Worm (Caenorhabditis elegans) whole organism, L3 larva: ENCODE results near the gene Y45G5AM.7.

Experiments used
- R02D3.7 ChIP-seq: fragments of 150-350 bp; optimal IDR thresholded peaks from 2 replicates; lab custom pipeline; 2014; ENCODE audit warnings: missing biosample characterization, missing genetic modification characterization
- elt-1 ChIP-seq: fragments of 150-350 bp; optimal IDR thresholded peaks from 2 replicates; lab custom pipeline; 2014; ENCODE audit warnings: missing biosample characterization, missing genetic modification characterization
- fos-1 ChIP-seq: fragments of 150-350 bp; optimal IDR thresholded peaks from 2 replicates; lab custom pipeline; 2014; ENCODE audit warnings: missing biosample characterization, missing genetic modification characterization
- nhr-12 ChIP-seq: fragments of 150-350 bp; optimal IDR thresholded peaks from 2 replicates; lab custom pipeline; 2014; ENCODE audit warnings: missing biosample characterization, missing genetic modification characterization
- nhr-77 ChIP-seq: fragments of 150-350 bp; optimal IDR thresholded peaks from 2 replicates; lab custom pipeline; 2014; ENCODE audit warnings: missing biosample characterization, missing genetic modification characterization
- unc-39 ChIP-seq: sonication (generic microtip); optimal IDR thresholded peaks from 4 replicates; lab custom pipeline; 2017; ENCODE audit warnings: missing biosample characterization, missing genetic modification characterization
- unc-62 ChIP-seq: fragments of 150-350 bp; sonication (generic microtip); optimal IDR thresholded peaks from 4 replicates; lab custom pipeline; 2014; ENCODE audit warnings: missing biosample characterization, missing genetic modification reagents, missing genetic modification characterization
- ztf-11 ChIP-seq: fragments of 150-350 bp; optimal IDR thresholded peaks from 2 replicates; lab custom pipeline; 2014; ENCODE audit warnings: missing biosample characterization, missing genetic modification characterization

DNA sequence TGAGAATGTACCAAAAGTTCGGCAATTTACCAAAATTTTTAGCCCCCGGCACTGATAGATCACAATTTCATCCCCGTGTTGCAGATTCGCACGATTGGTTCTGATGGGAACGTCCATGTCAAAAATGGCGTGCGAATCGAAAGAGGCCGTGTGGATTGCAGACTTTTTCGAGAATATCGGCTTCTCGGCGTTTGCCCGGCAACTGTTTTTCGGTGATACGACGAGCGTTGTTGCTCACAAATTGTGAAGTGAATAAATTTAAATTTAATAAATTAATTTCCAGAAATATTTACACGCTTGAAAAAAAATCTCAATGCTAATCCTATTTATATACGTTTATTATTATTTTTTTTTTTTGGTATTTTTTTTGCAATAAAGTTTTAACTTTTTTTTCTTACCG lies 19.6 kb upstream of the Y45G5AM.7 start:
- no peak for TF ChIP-seq unc-62 (GFP tag; lab: Kevin White, UChicago)
- no peak for TF ChIP-seq ztf-11 (tag; lab: Kevin White, UChicago)
- no peak for TF ChIP-seq nhr-12 (tag; lab: Kevin White, UChicago)
- no peak for TF ChIP-seq fos-1 (tag; lab: Kevin White, UChicago)
- TF ChIP-seq unc-39, result no peak
- no peak for TF ChIP-seq nhr-77 (tag; lab: Kevin White, UChicago)
- no peak for TF ChIP-seq elt-1 (tag; lab: Kevin White, UChicago)
- TF ChIP-seq R02D3.7 (tag; lab: Kevin White, UChicago), result no peak
